Worm (Caenorhabditis elegans): Measurements from ENCODE around the gene B0244.7.

The B0244.7 gene

DNA sequence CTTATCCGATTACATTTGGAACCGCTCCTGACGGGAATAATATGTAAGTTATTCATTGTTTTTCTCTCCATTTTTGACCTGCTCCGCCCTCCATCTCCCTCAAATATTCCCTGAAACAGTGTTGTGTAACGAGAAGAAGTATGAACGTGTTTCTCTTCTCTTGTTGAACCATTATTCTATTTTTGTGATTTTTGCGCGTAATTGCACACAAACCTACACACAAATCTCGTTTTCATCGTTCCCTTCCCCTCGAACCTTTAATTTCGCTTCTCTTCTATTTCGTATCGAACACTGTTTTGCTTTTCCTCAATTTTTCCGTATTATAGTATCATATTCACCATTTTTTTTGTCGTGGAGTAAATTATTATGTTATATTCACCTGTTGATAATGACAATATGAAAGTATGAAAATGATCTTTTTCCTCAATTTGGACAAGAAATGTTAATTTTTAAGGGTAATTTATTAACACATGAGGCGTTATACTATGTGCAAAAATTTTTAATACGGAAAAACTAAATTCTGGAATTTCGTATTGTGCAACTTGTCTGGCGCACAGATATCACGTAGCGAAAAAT is 14.0 kb upstream of the B0244.7 start:
- TF ChIP-seq R02D3.7 (tag; optimal IDR thresholded peaks at IDR 0.05) (no peak), elt-2 (tag; optimal IDR thresholded peaks at IDR 0.05) (peak; percentile 3), snpc-4 (tag; optimal IDR thresholded peaks at IDR 0.05) (no peak), elt-1 (tag; optimal IDR thresholded peaks at IDR 0.05) (no peak), tbx-2 (tag; optimal IDR thresholded peaks at IDR 0.05) (no peak), lsy-12 (tag; optimal IDR thresholded peaks at IDR 0.05) (peak; percentile 18), ama-1 (optimal IDR thresholded peaks at IDR 0.05) (peak; percentile 77)

DNA sequence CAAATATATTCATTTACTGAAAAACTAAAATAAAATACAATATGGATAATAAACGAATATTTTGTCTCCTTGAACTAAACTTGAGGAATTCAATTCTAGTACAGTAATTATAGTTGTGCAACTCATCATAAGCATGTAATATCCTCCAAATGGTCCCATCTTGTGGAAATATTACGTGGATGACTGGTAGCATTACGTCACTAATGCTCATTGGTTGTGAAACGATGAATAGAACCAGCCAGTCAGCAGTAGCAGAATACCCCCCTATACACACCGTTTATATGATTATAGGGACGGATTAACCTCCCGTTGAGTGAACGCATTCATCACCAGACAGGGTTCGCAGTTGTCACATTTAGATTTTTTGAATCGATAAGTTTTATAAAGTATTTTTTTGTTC is 12.9 kb upstream of the B0244.7 start:
- TF ChIP-seq daf-12 (tag; optimal IDR thresholded peaks at IDR 0.05) (no peak), nhr-11 (tag; optimal IDR thresholded peaks at IDR 0.05) (no peak), unc-62 (GFP tag; optimal IDR thresholded peaks at IDR 0.05) (no peak), lin-15B (tag; optimal IDR thresholded peaks at IDR 0.05) (no peak), ama-1 (optimal IDR thresholded peaks at IDR 0.05) (no peak), egl-27 (tag; optimal IDR thresholded peaks at IDR 0.05) (no peak), ZK546.5 (tag; optimal IDR thresholded peaks at IDR 0.05) (no peak), ceh-16 (tag; optimal IDR thresholded peaks at IDR 0.05) (no peak), nhr-25 (tag; optimal IDR thresholded peaks at IDR 0.05) (no peak), mdl-1 (tag; optimal IDR thresholded peaks at IDR 0.05) (no peak), ceh-82 (tag; optimal IDR thresholded peaks at IDR 0.05) (no peak)

DNA sequence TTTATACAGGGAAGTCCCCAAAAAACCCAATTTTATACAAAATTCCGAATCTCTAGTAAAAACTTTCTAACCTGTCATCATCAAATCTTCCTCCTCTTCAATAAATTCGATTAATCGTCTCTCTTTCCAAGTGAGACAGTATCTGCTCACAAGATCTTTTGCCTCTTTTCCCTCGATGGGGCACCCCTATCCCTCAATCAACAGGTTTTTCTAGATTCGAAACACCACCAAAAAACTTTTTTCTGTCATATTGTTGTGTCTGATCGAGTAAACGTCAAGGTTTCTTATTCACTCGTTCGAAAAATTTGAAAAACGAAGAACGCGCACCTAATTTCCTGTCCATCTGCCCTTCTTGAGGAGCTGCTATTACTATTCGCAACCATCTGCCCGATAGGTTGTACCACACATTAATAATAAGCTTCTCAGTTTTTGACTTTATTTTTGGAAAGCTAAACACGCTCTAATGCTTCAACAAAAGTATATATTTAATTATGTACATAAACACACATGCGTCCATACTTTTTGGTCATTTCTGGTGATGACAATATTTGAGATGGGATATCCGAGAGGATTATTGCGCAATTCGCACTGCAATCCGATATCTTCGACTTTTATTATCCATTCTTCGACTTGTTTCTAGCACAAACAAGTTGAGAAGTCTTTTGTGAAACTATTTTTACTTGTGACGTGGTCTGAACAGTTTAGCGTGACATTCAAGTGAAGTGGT is 12.0 kb upstream of the B0244.7 start:
- TF ChIP-seq elt-1 (tag; optimal IDR thresholded peaks at IDR 0.05) (peak; percentile 48), pqm-1 (tag; optimal IDR thresholded peaks at IDR 0.05) (no peak), nhr-76 (tag; optimal IDR thresholded peaks at IDR 0.05) (no peak), nhr-25 (tag; optimal IDR thresholded peaks at IDR 0.05) (peak; percentile 7)

DNA sequence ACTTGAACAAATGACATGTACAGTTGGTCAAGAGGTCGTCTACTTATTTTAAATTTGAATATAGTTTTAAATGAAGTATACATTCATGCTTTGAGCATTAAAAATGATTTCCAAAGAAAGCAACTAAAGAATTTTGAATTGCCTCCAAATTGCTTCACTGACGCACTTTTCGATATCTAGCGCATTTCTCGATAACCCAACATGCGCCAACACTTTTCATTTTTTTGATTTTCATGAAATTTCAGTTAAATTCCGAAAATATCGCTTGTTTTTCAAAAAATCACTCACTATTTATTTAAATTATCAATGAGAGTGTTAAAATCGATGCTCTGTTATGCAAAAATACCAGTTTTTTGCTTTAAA is 11.5 kb upstream of the B0244.7 start:
- TF ChIP-seq lin-15B (tag; optimal IDR thresholded peaks at IDR 0.05) (peak; percentile 21), elt-2 (tag; optimal IDR thresholded peaks at IDR 0.05) (no peak)

DNA sequence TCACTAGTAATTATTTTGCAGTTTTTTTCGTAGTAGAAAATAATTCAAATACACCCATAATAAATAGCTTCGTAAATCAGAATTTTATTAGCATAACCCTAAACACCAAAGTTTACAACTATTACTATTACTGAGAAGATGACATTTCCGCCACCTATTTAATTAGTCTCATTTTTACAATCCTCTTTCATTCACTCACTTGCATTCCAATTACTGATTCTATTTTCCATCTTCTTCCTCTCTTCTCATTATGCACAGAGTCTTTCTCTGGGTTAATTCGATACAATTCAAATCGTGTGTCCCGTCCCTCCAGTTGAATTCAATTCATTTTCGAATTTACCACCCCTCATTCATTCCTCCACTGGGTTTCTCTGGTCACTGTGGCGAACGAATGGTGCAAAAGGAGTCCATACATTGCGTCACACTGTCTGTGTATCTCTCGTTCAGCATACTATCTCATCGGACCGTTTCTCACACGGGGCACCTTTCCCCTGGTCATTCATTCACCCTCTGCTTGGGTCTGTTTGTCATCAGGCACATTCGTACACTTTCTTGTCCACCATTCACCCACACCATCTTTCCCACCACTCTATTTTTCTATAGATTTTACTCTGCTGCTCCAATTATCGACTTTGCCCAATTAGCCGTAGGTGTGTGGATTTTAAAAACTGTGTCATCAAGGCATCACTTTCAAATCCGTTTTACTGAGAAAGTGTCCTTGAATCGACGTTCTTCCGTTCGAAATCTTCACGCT is 10.9 kb upstream of the B0244.7 start:
- TF ChIP-seq nhr-237 (tag; optimal IDR thresholded peaks at IDR 0.05) (no peak), nhr-28 (tag; optimal IDR thresholded peaks at IDR 0.05) (no peak), nhr-12 (tag; optimal IDR thresholded peaks at IDR 0.05) (no peak)

DNA sequence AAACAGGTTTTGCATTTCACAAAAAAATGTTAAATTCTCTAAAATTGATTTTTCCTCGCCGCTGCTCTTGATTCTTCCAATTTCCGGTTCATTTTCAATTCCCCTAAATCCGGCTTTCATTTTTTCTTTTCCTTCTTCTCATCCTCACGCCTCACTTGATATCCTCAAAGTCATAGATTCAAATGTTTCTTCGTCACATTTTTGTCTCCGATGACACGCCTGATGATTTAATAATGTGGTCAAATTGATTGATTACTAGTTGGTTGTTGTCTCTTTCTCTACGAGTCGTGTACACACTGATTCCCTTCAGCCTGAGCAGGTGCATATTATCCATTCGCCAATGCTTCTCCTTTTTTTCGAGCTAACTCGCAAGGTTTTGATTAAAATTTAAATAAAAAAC is 9.8 kb upstream of the B0244.7 start:
- TF ChIP-seq mml-1 (tag; optimal IDR thresholded peaks at IDR 0.05) (no peak), elt-2 (tag; optimal IDR thresholded peaks at IDR 0.05) (no peak), fos-1 (tag; optimal IDR thresholded peaks at IDR 0.05) (no peak), egl-5 (tag; optimal IDR thresholded peaks at IDR 0.05) (no peak), elt-3 (tag; optimal IDR thresholded peaks at IDR 0.05) (no peak), skn-1 (tag; optimal IDR thresholded peaks at IDR 0.05) (no peak), hmg-11 (tag; optimal IDR thresholded peaks at IDR 0.05) (no peak), pha-4 (tag; optimal IDR thresholded peaks at IDR 0.05) (no peak), nhr-76 (tag; optimal IDR thresholded peaks at IDR 0.05) (no peak), elt-1 (tag; optimal IDR thresholded peaks at IDR 0.05) (no peak), ama-1 (optimal IDR thresholded peaks at IDR 0.05) (no peak), ceh-82 (tag; optimal IDR thresholded peaks at IDR 0.05) (no peak), eor-1 (tag; optimal IDR thresholded peaks at IDR 0.05) (no peak), unc-62 (GFP tag; optimal IDR thresholded peaks at IDR 0.05) (no peak), nhr-77 (tag; optimal IDR thresholded peaks at IDR 0.05) (no peak)

Measured in whole organism, L3 larva.